Worm (Caenorhabditis elegans): ENCODE results near the gene col-161.

Gene col-161

DNA sequence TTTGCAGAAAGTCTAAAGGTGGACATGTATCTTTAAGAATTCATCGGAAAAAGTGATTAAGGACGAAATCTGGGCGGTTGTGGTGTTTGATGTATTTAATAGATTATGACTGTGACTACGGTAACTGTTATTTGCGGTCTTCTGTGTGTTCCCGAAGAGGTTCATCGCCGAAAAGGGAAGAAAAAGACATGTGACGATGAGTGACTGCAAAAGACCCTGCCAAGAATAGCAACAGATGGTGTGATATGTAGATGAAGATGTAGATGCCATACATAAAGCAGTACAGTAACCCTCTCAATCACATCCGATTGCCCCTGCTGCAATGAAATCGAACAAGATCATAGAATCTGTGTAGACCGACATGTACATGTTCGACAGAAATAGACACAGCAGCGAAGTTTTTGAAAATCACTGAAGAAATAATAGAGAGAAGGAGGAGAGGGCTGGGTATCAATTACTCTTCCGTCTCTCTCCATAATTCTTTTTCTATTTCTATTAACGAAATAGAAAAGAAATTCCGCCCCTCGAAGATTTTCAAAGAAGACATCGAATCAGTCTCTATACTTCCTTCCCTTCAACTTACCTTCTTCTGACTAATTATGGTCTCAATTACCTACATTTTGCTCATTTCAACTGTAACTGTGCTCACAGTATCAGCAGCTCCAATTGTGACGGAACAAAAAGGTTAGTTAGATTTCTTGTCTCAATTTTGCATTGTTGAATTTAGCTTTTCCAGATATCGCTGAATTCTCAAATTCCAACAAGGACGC is 41.2 kb upstream of the col-161 start, which contains the start of gene F32H5.3:
TSS of gene F32H5.3 (plus strand) at position 513 of the 770 bp plus-strand sequence.
- TF ChIP-seq unc-62 (GFP tag; optimal IDR thresholded peaks at IDR 0.05) = no peak
- peak; percentile 35 for TF ChIP-seq nhr-23 (tag; optimal IDR thresholded peaks at IDR 0.05)
- peak; percentile 81 for TF ChIP-seq elt-1 (tag; optimal IDR thresholded peaks at IDR 0.05)
- peak; percentile 24 for TF ChIP-seq nhr-25 (tag; optimal IDR thresholded peaks at IDR 0.05)
- no peak for TF ChIP-seq tbx-2 (tag; optimal IDR thresholded peaks at IDR 0.05)
- no peak for TF ChIP-seq ceh-28 (tag; optimal IDR thresholded peaks at IDR 0.05)
- TF ChIP-seq nhr-237 (tag; optimal IDR thresholded peaks at IDR 0.05) = no peak
- no peak for TF ChIP-seq lin-15B (tag; optimal IDR thresholded peaks at IDR 0.05)
- peak; percentile 8 for TF ChIP-seq nhr-43 (tag; optimal IDR thresholded peaks at IDR 0.05; ENCODE audit: poor library complexity, severe bottlenecking)

DNA sequence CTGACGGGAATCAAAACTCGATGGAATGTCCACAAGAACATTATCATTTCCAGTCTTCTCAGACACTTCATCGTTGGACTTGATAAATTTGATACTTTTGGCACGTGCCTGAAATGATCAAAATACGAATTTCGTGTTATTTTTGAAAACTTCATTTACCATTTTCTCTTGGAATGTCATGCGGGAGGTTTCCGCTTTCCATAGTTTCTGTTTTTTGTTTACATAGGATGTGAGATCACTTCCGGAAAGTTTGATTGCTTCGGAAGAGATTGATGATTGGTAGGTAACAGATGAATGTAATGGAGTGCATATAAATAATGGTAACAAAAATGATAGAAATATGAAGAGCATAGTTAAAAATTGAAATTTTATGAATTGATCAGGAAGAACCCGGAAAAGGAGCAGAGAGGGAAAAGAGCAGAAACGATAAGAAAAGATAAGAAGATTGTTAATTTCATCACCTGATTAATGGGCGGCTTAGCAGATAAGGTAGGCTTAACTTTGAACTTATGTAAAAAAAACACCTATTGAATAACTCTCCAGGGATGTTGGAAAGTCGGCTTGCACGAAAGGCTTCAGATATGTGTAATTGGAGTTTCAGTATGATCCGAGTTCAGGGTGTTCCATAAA is 40.0 kb upstream of the col-161 start, which contains the start of gene F32H5.1:
TSS of gene F32H5.1 (minus strand) at position 386 of the 630 bp plus-strand sequence.
- no peak for TF ChIP-seq egl-5 (tag; optimal IDR thresholded peaks at IDR 0.05)
- no peak for TF ChIP-seq unc-62 (GFP tag; optimal IDR thresholded peaks at IDR 0.05)
- no peak for TF ChIP-seq ceh-16 (tag; optimal IDR thresholded peaks at IDR 0.05)
- no peak for TF ChIP-seq nhr-23 (tag; optimal IDR thresholded peaks at IDR 0.05)
- TF ChIP-seq ama-1 (optimal IDR thresholded peaks at IDR 0.05) = no peak
- TF ChIP-seq elt-2 (tag; optimal IDR thresholded peaks at IDR 0.05) = peak; percentile 93
- no peak for TF ChIP-seq nhr-237 (tag; optimal IDR thresholded peaks at IDR 0.05)
- TF ChIP-seq R02D3.7 (tag; optimal IDR thresholded peaks at IDR 0.05) = no peak
- peak; percentile 73 for TF ChIP-seq pqm-1 (tag; optimal IDR thresholded peaks at IDR 0.05)
- no peak for TF ChIP-seq elt-1 (tag; optimal IDR thresholded peaks at IDR 0.05)
- TF ChIP-seq nhr-28 (tag; optimal IDR thresholded peaks at IDR 0.05) = no peak
- no peak for TF ChIP-seq eor-1 (tag; optimal IDR thresholded peaks at IDR 0.05)
- TF ChIP-seq tbx-2 (tag; optimal IDR thresholded peaks at IDR 0.05) = no peak
- no peak for TF ChIP-seq aly-2 (tag; optimal IDR thresholded peaks at IDR 0.05)
- TF ChIP-seq ztf-11 (tag; optimal IDR thresholded peaks at IDR 0.05) = no peak
- TF ChIP-seq fkh-2 (tag; optimal IDR thresholded peaks at IDR 0.05) = no peak
- TF ChIP-seq fkh-10 (GFP tag; optimal IDR thresholded peaks at IDR 0.05) = no peak
- TF ChIP-seq pha-4 (tag; optimal IDR thresholded peaks at IDR 0.05) = no peak

DNA sequence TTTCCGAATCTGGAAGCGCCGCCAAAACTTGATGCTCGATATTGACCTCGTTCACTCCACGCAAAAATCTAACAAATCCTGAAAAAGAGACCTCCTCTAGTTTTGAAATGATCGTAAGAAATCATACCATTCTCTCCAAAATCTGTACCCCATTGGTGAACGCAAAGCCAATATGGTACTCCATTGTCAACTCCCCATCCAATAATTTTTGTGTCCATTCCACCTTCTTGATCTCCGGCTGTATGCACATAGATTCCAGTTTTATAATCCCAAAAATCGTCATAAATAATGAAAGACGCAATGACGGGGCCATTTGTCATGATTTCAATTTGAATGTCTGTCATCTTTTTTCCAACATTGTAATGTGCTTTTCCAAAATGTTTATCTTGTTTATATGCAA is 38.4 kb upstream of the col-161 start:
- no peak for TF ChIP-seq snpc-4 (tag; optimal IDR thresholded peaks at IDR 0.05)
- no peak for TF ChIP-seq eor-1 (tag; optimal IDR thresholded peaks at IDR 0.05)
- TF ChIP-seq nhr-237 (tag; optimal IDR thresholded peaks at IDR 0.05) = no peak
- no peak for TF ChIP-seq zag-1 (tag; optimal IDR thresholded peaks at IDR 0.05)
- no peak for TF ChIP-seq jun-1 (tag; optimal IDR thresholded peaks at IDR 0.05)
- no peak for TF ChIP-seq nhr-43 (tag; optimal IDR thresholded peaks at IDR 0.05; ENCODE audit: poor library complexity, severe bottlenecking)
- TF ChIP-seq ceh-16 (tag; optimal IDR thresholded peaks at IDR 0.05) = no peak
- no peak for TF ChIP-seq unc-39 (tag; optimal IDR thresholded peaks at IDR 0.05)
- TF ChIP-seq nhr-23 (tag; optimal IDR thresholded peaks at IDR 0.05) = no peak
- TF ChIP-seq ceh-9 (tag; optimal IDR thresholded peaks at IDR 0.05) = no peak

DNA sequence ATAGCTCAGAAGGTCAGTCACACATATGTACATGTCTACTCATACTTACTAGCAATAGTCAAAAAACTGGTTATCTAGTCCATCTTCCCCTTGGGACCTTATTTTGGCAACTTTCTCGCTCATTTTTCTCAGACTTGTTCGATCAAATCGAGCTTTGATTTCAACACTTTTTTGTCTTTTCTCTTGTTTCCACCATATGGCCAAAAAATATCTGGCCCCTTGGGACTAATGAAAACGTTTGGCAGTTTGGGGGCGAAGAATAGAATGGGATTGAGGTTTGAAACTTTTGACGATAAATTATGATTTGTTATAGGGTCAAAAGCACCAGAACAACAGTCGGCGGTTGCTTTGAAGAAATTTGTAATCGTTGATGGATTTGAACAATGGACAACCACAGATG is 34.6 kb upstream of the col-161 start:
- TF ChIP-seq skn-1 (tag; optimal IDR thresholded peaks at IDR 0.05) = no peak
- TF ChIP-seq unc-39 (tag; optimal IDR thresholded peaks at IDR 0.05) = no peak
- peak; percentile 24 for TF ChIP-seq elt-1 (tag; optimal IDR thresholded peaks at IDR 0.05)

DNA sequence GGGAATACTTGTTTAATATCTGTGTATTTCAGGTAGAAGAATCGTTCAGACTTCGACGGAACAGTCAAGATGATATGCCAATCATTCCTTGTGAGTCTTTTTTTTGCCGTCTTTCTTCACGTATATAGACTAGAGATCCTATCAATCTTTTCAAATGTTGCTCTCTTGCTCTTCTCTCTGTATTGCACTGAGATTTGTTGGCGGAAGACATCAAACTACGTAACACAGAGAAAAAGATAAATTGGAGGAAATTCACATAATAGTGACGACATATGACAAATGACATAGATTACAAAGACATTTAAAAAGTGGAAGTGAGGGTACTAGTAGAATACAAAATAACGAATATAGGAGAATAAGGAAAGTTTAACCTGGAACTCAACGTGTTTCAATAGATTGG is 34.0 kb upstream of the col-161 start:
- TF ChIP-seq nhr-23 (tag; optimal IDR thresholded peaks at IDR 0.05) (no peak), unc-62 (GFP tag; optimal IDR thresholded peaks at IDR 0.05) (peak; percentile 87), tbx-2 (tag; optimal IDR thresholded peaks at IDR 0.05) (no peak), lin-39 (tag; optimal IDR thresholded peaks at IDR 0.05) (peak; percentile 45), jun-1 (tag; optimal IDR thresholded peaks at IDR 0.05) (no peak), lin-15B (tag; optimal IDR thresholded peaks at IDR 0.05) (no peak), ama-1 (optimal IDR thresholded peaks at IDR 0.05) (no peak), elt-1 (tag; optimal IDR thresholded peaks at IDR 0.05) (peak; percentile 77), nfya-1 (tag; optimal IDR thresholded peaks at IDR 0.05; ENCODE audit: insufficient read depth) (peak; percentile 28)

All from whole organism, L3 larva.